Fruit fly (Drosophila melanogaster) S2 (cell line): ENCODE data around the gene Pburs.

Experiments
- CG8478 ChIP-seq: fragments of >200 bp; optimal IDR thresholded peaks from 2 replicates; lab custom pipeline; 2018
- CTCF ChIP-seq, 2 experiments: fragments of >200 bp; optimal IDR thresholded peaks; 2 replicates each; lab custom pipeline; 2018

DNA sequence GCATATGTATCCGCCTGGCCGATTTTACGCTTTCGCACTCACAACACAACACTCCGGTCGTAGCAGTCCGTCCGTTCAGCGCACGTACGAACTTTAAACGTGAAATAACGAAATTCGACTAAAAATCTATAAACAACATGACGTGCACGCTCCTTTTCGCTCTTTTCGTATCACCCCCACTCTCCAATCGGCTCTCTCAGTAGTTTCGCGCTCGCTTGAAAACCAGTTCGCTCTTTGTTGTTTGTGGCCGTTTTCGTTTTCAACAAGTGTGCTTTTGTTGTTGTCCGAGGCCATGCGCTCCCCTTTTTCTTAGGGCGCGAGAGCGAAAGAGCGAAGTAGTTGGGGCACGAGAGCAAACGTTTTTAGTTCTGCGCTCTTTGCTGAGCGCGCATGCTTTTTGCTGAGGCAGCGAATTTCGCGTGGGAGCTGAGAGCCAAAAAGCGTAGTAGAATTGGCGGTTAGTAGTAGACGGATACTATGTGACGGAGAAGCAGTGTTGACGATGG, 7.7 kb downstream of the Pburs start, which contains the start of gene elB:
- TF ChIP-seq CTCF (optimal IDR thresholded peaks at IDR 0.05; lab: Kevin White, UChicago) (no peak), CG8478 (lab: Kevin White, UChicago) (no peak)
